Fruit fly (Drosophila melanogaster): ENCODE data around the gene Eig71Ek.
A peak's percentile ranks its signal among the peaks of the same experiment; 100 is the strongest.

The Eig71Ek gene

DNA sequence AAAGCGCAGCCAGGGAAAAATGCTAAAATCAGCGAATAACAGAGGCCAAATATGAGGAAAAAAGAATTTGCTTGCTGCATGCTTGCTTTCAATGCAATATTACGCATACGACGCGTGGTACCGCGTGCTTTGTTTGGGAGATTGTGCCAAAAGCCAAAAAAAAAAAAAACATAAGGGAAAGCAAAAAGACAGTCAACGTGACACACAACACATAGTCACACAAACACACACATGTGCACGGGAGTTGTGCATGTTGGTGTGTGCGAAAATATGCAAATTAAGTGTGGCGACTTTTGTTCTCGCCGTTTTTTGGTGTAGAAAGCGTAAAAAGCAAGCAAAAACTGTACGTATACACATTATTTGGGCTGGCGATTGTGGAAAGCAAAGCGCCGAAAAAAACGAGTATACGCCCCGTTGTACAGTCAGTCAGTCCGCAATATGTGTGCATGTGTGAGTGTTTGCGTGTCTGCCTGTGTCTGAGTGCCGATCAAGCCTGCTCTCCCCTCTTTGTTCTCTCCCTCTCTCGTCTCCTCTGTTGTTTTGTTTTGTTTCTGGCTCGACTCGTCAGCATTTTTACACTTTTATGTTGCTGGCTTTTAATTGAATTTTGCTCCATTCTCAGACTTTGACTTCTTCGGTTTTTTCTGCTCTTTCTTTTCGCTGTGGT lies 36.0 kb upstream of the Eig71Ek start:
- peak; percentile 65; the same call in 2 of the 3 replicates for TF ChIP-seq CG4496 (GFP tag; IDR thresholded peaks at IDR 0.05)
- no peak for TF ChIP-seq CG14655 (GFP tag; optimal IDR thresholded peaks at IDR 0.05)

DNA sequence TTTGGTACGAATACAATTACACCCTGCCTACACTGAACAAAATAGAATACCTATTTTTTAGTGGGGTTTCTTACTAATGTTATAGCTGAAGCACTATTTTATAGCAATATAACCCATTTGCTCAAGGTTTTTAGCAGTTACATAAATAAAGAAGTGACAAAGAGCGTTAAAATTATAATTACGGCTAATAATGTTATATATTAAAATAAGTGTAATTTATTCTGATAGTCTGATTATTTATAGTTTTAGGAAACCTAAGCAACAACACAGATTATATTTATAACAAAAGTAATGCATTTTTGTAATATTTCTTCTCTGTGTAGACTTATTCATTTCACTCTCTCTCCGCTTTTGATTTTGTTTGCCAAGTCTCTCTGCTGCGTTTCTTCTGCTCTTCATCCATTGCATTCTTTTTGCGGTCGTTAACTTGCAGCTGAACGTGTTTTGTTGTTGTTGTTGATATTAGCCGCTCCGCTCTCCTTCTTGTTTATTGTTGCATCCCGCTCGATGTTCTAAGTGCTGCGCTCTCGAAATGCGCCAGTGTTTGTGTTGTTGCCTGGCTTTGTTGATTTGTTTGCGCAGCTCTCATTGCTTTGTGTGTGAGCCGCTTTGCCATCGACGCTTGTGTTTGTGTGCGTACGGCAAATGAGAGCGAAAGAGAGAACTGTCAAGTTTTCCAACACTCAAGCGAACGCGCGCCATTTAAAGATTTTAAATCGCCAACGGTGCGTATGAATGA lies 35.2 kb upstream of the Eig71Ek start:
- peak; percentile 97 for TF ChIP-seq CG8159 (tag; optimal IDR thresholded peaks at IDR 0.05)
- TF ChIP-seq fd96Ca (GFP tag; IDR thresholded peaks at IDR 0.05): no peak; the same call in none of the 3 replicates
- TF ChIP-seq CG34367 (tag; optimal IDR thresholded peaks at IDR 0.05): peak; percentile 90
- peak; percentile 62 for TF ChIP-seq Pif1A (GFP tag; optimal IDR thresholded peaks at IDR 0.05)
- TF ChIP-seq rn (GFP tag; IDR thresholded peaks at IDR 0.05): peak; percentile 90
- peak; percentile 72 for TF ChIP-seq CG12605 (GFP tag; IDR thresholded peaks at IDR 0.05)
- TF ChIP-seq CG13204 (GFP tag; optimal IDR thresholded peaks at IDR 0.05): peak; percentile 64
- TF ChIP-seq EcR (GFP tag; optimal IDR thresholded peaks at IDR 0.05): peak; percentile 97
- no peak; the same call in none of the 2 replicates for TF ChIP-seq CG10348 (GFP tag; IDR thresholded peaks at IDR 0.05)
- peak; percentile 98 for TF ChIP-seq CG14655 (GFP tag; optimal IDR thresholded peaks at IDR 0.05)
- TF ChIP-seq CG4496 (GFP tag; IDR thresholded peaks at IDR 0.05): peak; percentile 87
- TF ChIP-seq CG32121 (GFP tag; IDR thresholded peaks at IDR 0.05): peak; percentile 96
- TF ChIP-seq Ets98B (GFP tag; IDR thresholded peaks at IDR 0.05): peak; percentile 74
- peak; percentile 98 for TF ChIP-seq CG8301 (tag; optimal IDR thresholded peaks at IDR 0.05)
- TF ChIP-seq Pif1B (GFP tag; optimal IDR thresholded peaks at IDR 0.05): peak; percentile 78
- peak; percentile 94 for TF ChIP-seq CG17806 (tag; optimal IDR thresholded peaks at IDR 0.05)
- TF ChIP-seq D1 (tag; optimal IDR thresholded peaks at IDR 0.05): peak; percentile 93
- TF ChIP-seq gl (tag; optimal IDR thresholded peaks at IDR 0.05): peak; percentile 49
- TF ChIP-seq CG9948 (tag; optimal IDR thresholded peaks at IDR 0.05): peak; percentile 98
- peak; percentile 96 for TF ChIP-seq Snoo (tag; optimal IDR thresholded peaks at IDR 0.05)
- TF ChIP-seq CG15710 (tag; optimal IDR thresholded peaks at IDR 0.05): peak; percentile 96

DNA sequence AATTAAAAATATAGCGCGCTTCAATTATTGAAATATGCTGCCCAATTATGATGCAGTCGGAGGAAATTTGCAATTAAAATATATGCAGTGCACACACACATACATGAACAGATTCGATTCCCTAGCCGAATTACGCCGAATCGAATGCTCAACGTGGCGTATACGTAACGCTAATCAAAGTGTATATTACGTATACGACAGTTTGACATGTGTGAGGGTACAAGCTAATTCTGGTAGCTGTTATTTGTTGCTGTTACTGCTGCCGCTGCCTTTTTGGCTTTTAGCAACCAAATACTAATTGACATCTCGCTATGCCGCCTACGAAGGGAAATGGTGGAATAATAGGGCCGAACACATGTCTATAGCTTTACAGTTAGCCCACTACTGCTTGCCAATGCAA lies 33.8 kb upstream of the Eig71Ek start:
- TF ChIP-seq fd96Ca (GFP tag; IDR thresholded peaks at IDR 0.05) (no peak), Pif1A (GFP tag; optimal IDR thresholded peaks at IDR 0.05) (no peak), CG15710 (tag; optimal IDR thresholded peaks at IDR 0.05) (no peak), CG8301 (tag; optimal IDR thresholded peaks at IDR 0.05) (no peak), CG9948 (tag; optimal IDR thresholded peaks at IDR 0.05) (no peak), CG34367 (tag; optimal IDR thresholded peaks at IDR 0.05) (no peak), CG32121 (GFP tag; IDR thresholded peaks at IDR 0.05) (no peak), CG4496 (GFP tag; IDR thresholded peaks at IDR 0.05) (no peak), CG13204 (GFP tag; optimal IDR thresholded peaks at IDR 0.05) (no peak), EcR (GFP tag; optimal IDR thresholded peaks at IDR 0.05) (no peak)

DNA sequence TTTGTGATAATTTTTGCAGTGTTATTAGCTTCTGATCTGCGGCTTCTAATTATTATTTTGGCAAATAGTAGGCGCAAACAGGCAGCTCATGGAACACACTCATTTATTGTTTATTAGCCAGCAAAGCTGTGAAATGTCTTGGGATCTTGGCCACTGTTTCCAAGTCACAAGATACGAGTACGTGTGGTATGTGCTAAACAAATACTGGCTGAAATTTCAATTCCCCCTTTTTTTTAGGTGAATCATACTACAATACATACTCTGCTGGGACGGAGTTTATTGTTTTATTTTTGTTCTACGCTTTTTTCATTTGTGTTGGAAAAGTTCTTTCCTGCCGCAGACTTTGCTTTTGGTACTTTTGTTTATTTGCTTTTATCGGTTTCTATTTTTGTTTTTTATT lies 30.0 kb upstream of the Eig71Ek start:
- TF ChIP-seq CG15710 (tag; optimal IDR thresholded peaks at IDR 0.05): no peak
- TF ChIP-seq CG9948 (tag; optimal IDR thresholded peaks at IDR 0.05): no peak
- no peak for TF ChIP-seq CG32121 (GFP tag; IDR thresholded peaks at IDR 0.05)
- TF ChIP-seq D1 (tag; optimal IDR thresholded peaks at IDR 0.05): no peak
- no peak for TF ChIP-seq CG8301 (tag; optimal IDR thresholded peaks at IDR 0.05)
- no peak for TF ChIP-seq CG4496 (GFP tag; IDR thresholded peaks at IDR 0.05)
- no peak for TF ChIP-seq CG17806 (tag; optimal IDR thresholded peaks at IDR 0.05)
- TF ChIP-seq fd96Ca (GFP tag; IDR thresholded peaks at IDR 0.05): no peak
- TF ChIP-seq Pif1A (GFP tag; optimal IDR thresholded peaks at IDR 0.05): no peak
- no peak for TF ChIP-seq Ets98B (GFP tag; IDR thresholded peaks at IDR 0.05)
- TF ChIP-seq CG13204 (GFP tag; optimal IDR thresholded peaks at IDR 0.05): no peak
- no peak for TF ChIP-seq CG14655 (GFP tag; optimal IDR thresholded peaks at IDR 0.05)
- no peak for TF ChIP-seq CG8159 (tag; optimal IDR thresholded peaks at IDR 0.05)

DNA sequence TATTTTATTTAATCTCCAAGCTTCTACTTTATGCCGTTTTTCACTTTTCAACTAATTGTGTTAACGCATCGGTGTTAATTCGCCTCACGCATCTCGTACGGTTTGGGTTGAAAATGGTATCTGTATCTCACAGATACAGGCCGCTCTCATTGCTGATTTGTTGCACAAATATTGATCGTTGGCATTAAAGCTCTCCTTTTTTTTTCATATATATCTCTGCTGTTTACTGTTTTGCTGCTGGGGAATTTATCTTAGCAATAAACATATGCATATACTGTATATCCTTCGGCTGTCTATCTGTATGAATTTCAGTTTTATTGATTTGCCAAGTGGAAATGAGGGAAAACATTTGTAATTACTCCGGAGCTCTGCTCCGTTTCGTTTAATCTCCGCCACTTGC lies 28.4 kb upstream of the Eig71Ek start:
- TF ChIP-seq CG15710 (tag; optimal IDR thresholded peaks at IDR 0.05) (no peak), CG8159 (tag; optimal IDR thresholded peaks at IDR 0.05) (no peak), CG12605 (GFP tag; IDR thresholded peaks at IDR 0.05) (no peak), CG32121 (GFP tag; IDR thresholded peaks at IDR 0.05) (no peak), CG13204 (GFP tag; optimal IDR thresholded peaks at IDR 0.05) (no peak)

DNA sequence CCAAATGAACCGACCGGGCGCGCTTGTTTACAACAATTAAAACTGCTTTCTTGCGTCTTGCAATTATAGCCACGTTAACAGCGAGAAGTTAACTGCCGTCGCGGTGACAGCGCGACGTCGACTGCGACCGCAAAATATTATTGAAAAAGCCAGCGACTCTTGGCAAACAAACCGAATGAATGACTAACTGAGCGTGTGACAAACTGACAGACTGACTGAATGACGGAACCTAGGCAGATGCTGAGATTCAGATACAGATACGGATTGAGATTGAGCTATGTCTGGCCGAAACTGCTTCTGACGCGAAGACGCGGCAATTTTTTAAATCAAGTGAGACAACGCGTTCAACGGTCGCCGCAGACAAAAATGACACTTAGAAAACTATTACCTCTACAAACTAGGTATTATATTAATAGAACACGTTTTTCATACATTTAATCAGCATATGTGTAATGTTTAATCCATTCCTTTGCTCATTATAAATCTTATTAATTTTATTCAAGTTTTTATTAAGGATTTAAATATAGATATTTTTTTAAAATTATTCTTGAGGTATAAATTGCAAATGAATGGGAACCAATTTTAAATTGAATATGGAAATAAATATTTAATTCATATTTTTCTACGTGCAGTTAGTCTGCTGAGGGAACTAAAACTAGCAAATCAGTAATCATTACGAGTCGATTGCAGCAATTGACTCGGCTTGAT lies 26.5 kb upstream of the Eig71Ek start:
- TF ChIP-seq CG32121 (GFP tag; IDR thresholded peaks at IDR 0.05) (no peak), Pif1A (GFP tag; optimal IDR thresholded peaks at IDR 0.05) (no peak), Pif1B (GFP tag; optimal IDR thresholded peaks at IDR 0.05) (no peak), CG15710 (tag; optimal IDR thresholded peaks at IDR 0.05) (no peak), CG14655 (GFP tag; optimal IDR thresholded peaks at IDR 0.05) (no peak), CG4496 (GFP tag; IDR thresholded peaks at IDR 0.05) (no peak), EcR (GFP tag; optimal IDR thresholded peaks at IDR 0.05) (no peak), gl (tag; optimal IDR thresholded peaks at IDR 0.05) (no peak), CG8301 (tag; optimal IDR thresholded peaks at IDR 0.05) (no peak), fd96Ca (GFP tag; IDR thresholded peaks at IDR 0.05) (no peak), Ets98B (GFP tag; IDR thresholded peaks at IDR 0.05) (no peak), rn (GFP tag; IDR thresholded peaks at IDR 0.05) (no peak), Snoo (tag; optimal IDR thresholded peaks at IDR 0.05) (no peak), CG34367 (tag; optimal IDR thresholded peaks at IDR 0.05) (no peak), CG17806 (tag; optimal IDR thresholded peaks at IDR 0.05) (no peak), D1 (tag; optimal IDR thresholded peaks at IDR 0.05) (no peak)

Measured in whole organism, pupa.